Worm (Caenorhabditis elegans): ENCODE data around the gene lat-2.

DNA sequence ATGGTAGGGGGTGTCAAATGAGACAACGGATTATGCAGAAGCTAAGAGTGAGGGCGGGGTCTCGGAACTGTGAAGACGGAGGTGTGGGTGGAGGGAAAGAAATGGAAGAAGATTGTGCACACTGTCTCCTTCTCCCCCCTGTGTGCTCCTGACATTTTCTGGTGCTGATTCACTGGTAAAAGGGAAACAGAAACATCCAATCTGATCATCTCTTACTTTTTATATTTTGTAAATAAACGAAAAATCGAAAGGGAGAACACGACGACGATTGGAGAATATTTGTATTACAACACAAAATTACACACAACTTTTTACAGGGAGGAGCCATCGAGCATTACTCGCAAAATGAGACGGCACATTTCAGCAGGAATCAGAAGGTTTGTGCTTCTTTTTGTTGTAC is 24.4 kb downstream of the lat-2 start, which contains the start of gene fkh-6:
- TF ChIP-seq jun-1 (tag; optimal IDR thresholded peaks at IDR 0.05) (no peak), nhr-25 (tag; optimal IDR thresholded peaks at IDR 0.05) (no peak), pha-4 (tag; optimal IDR thresholded peaks at IDR 0.05) (no peak), lsy-12 (tag; optimal IDR thresholded peaks at IDR 0.05) (no peak), aly-2 (tag; optimal IDR thresholded peaks at IDR 0.05) (no peak), nhr-11 (tag; optimal IDR thresholded peaks at IDR 0.05) (no peak), eor-1 (tag; optimal IDR thresholded peaks at IDR 0.05) (no peak), skn-1 (tag; optimal IDR thresholded peaks at IDR 0.05) (no peak), nhr-76 (tag; optimal IDR thresholded peaks at IDR 0.05) (no peak), zag-1 (tag; optimal IDR thresholded peaks at IDR 0.05) (no peak), R02D3.7 (tag; optimal IDR thresholded peaks at IDR 0.05) (no peak)
